Comparison of ENCODE assay signal across 2 fruit fly cellular contexts in genomic region chr3L:6823785-6824473, dm6.
TF ChIP-seq lines count a peak whose summit lies in the region.

No protein-coding gene starts in this region.

TF ChIP-seq in whole organism, embryonic, 481 proteins besides CTCF, POLR2A, EP300 and RAD21 (continued from another document and continues in another):
- TF ChIP-seq repo (GFP tag; optimal IDR thresholded peaks at IDR 0.05; lab: Kevin White, UChicago): no peak
- TF ChIP-seq pzg (GFP tag; optimal IDR thresholded peaks at IDR 0.05; lab: Kevin White, UChicago): no peak
- no peak for TF ChIP-seq Dfd (GFP tag; optimal IDR thresholded peaks at IDR 0.05; lab: Kevin White, UChicago)
- peak; percentile 82 for TF ChIP-seq ap (GFP tag; IDR thresholded peaks at IDR 0.05; lab: Robert Waterston, UW)
- TF ChIP-seq Hsf (GFP tag; optimal IDR thresholded peaks at IDR 0.05; lab: Kevin White, UChicago): peak; percentile 39
- peak; percentile 90 for TF ChIP-seq tgo (GFP tag; IDR thresholded peaks at IDR 0.05; lab: Robert Waterston, UW)
- peak; percentile 63; the same call in 1 of the 3 replicates for TF ChIP-seq Dbx (GFP tag; IDR thresholded peaks at IDR 0.05; lab: Robert Waterston, UW)
- TF ChIP-seq HHEX (GFP tag; optimal IDR thresholded peaks at IDR 0.05; lab: Kevin White, UChicago): peak; percentile 74
- peak; percentile 49; the same call in 3 of the 4 replicates for TF ChIP-seq Gug (GFP tag; IDR thresholded peaks at IDR 0.05; lab: Robert Waterston, UW)
- TF ChIP-seq CG10959 (GFP tag; IDR thresholded peaks at IDR 0.05; lab: Robert Waterston, UW): peak; percentile 81
- TF ChIP-seq dimm (GFP tag; IDR thresholded peaks at IDR 0.05; lab: Robert Waterston, UW): peak; percentile 64
- TF ChIP-seq pan (optimal IDR thresholded peaks at IDR 0.05; lab: Kevin White, UChicago): no peak
- TF ChIP-seq pan (GFP tag; optimal IDR thresholded peaks at IDR 0.05 in 1 of 2, IDR thresholded peaks at IDR 0.05 in 1 of 2): peak in 1 of 2 experiments; percentile 83
- TF ChIP-seq CG34376 (GFP tag; optimal IDR thresholded peaks at IDR 0.05; lab: Kevin White, UChicago): no peak
- 0 out of 2 replicates have a peak, but pooled peaks have one; percentile 19 for TF ChIP-seq bowl (GFP tag; IDR thresholded peaks at IDR 0.05; lab: Robert Waterston, UW)
- peak; percentile 76 for TF ChIP-seq tin (GFP tag; optimal IDR thresholded peaks at IDR 0.05; lab: Kevin White, UChicago)
- no peak for TF ChIP-seq CG11398 (GFP tag; optimal IDR thresholded peaks at IDR 0.05; lab: Kevin White, UChicago)
- TF ChIP-seq ATbp (GFP tag; optimal IDR thresholded peaks at IDR 0.05; lab: Kevin White, UChicago): peak; percentile 73
- peak; percentile 53; the same call in 1 of the 2 replicates for TF ChIP-seq cas (GFP tag; IDR thresholded peaks at IDR 0.05; lab: Robert Waterston, UW)
- TF ChIP-seq CG12769 (tag; optimal IDR thresholded peaks at IDR 0.05; lab: Kevin White, UChicago): peak; percentile 81
- TF ChIP-seq CG10654 (GFP tag; optimal IDR thresholded peaks at IDR 0.05; lab: Kevin White, UChicago): peak; percentile 75
- peak; percentile 34 for TF ChIP-seq jumu (GFP tag; optimal IDR thresholded peaks at IDR 0.05; lab: Kevin White, UChicago)
- peak; percentile 81 for TF ChIP-seq CG14441 (GFP tag; IDR thresholded peaks at IDR 0.05; lab: Robert Waterston, UW)
- TF ChIP-seq Oaz (GFP tag; IDR thresholded peaks at IDR 0.05; lab: Robert Waterston, UW): 0 out of 2 replicates have a peak, but pooled peaks have one; percentile 36
- TF ChIP-seq Doc2 (GFP tag; IDR thresholded peaks at IDR 0.05; lab: Robert Waterston, UW): 0 out of 2 replicates have a peak, but pooled peaks have one; percentile 49
- no peak for TF ChIP-seq CG15073 (GFP tag; optimal IDR thresholded peaks at IDR 0.05; lab: Kevin White, UChicago)
- TF ChIP-seq row (GFP tag; IDR thresholded peaks at IDR 0.05; lab: Robert Waterston, UW): peak; percentile 91
- TF ChIP-seq Abd-B (GFP tag; optimal IDR thresholded peaks at IDR 0.05; lab: Kevin White, UChicago): peak; percentile 76
- peak; percentile 70; the same call in 1 of the 2 replicates for TF ChIP-seq stc (GFP tag; IDR thresholded peaks at IDR 0.05; lab: Robert Waterston, UW)
- TF ChIP-seq CG2202 (tag; optimal IDR thresholded peaks at IDR 0.05; lab: Kevin White, UChicago): peak; percentile 77
- TF ChIP-seq Doc3 (GFP tag; IDR thresholded peaks at IDR 0.05; lab: Robert Waterston, UW; ENCODE audit: partially characterized antibody): no peak
- TF ChIP-seq seq (GFP tag; IDR thresholded peaks at IDR 0.05; lab: Robert Waterston, UW): peak; percentile 79
- TF ChIP-seq CG4820 (GFP tag; optimal IDR thresholded peaks at IDR 0.05; lab: Kevin White, UChicago): peak; percentile 78
- TF ChIP-seq Nf-YA (GFP tag; IDR thresholded peaks at IDR 0.05; lab: Robert Waterston, UW): peak; percentile 66
- TF ChIP-seq gce (GFP tag; IDR thresholded peaks at IDR 0.05; lab: Robert Waterston, UW): peak; percentile 85
- no peak for TF ChIP-seq Myb (GFP tag; optimal IDR thresholded peaks at IDR 0.05; lab: Kevin White, UChicago)
- peak; percentile 86 for TF ChIP-seq Rfx (GFP tag; IDR thresholded peaks at IDR 0.05; lab: Robert Waterston, UW)
- peak; percentile 60 for TF ChIP-seq CG12104 (GFP tag; optimal IDR thresholded peaks at IDR 0.05; lab: Kevin White, UChicago)
- no peak for TF ChIP-seq grn (GFP tag; optimal IDR thresholded peaks at IDR 0.05; lab: Kevin White, UChicago)
- TF ChIP-seq ac (GFP tag; optimal IDR thresholded peaks at IDR 0.05; lab: Kevin White, UChicago): peak; percentile 84
- TF ChIP-seq crc (GFP tag; optimal IDR thresholded peaks at IDR 0.05; lab: Kevin White, UChicago): no peak
- TF ChIP-seq CG10321 (GFP tag; IDR thresholded peaks at IDR 0.05; lab: Robert Waterston, UW): peak; percentile 60; the same call in 1 of the 2 replicates
- TF ChIP-seq CG7556 (GFP tag; optimal IDR thresholded peaks at IDR 0.05; lab: Kevin White, UChicago): peak; percentile 88
- peak; percentile 50; the same call in 1 of the 3 replicates for TF ChIP-seq CG2889 (GFP tag; IDR thresholded peaks at IDR 0.05; lab: Robert Waterston, UW)
- peak; percentile 93 for TF ChIP-seq kni (GFP tag; optimal IDR thresholded peaks at IDR 0.05; lab: Kevin White, UChicago)
- TF ChIP-seq CG7928 (GFP tag; optimal IDR thresholded peaks at IDR 0.05; lab: Kevin White, UChicago): no peak
- peak; percentile 50; the same call in 1 of the 2 replicates for TF ChIP-seq CG17612 (GFP tag; IDR thresholded peaks at IDR 0.05; lab: Robert Waterston, UW)
- TF ChIP-seq phol (tag; optimal IDR thresholded peaks at IDR 0.05; lab: Kevin White, UChicago): peak; percentile 89
- peak; percentile 88 for TF ChIP-seq CG9727 (GFP tag; optimal IDR thresholded peaks at IDR 0.05; lab: Kevin White, UChicago)
- peak; percentile 76 for TF ChIP-seq ro (GFP tag; IDR thresholded peaks at IDR 0.05; lab: Robert Waterston, UW)
- TF ChIP-seq CG14050 (GFP tag; IDR thresholded peaks at IDR 0.05; lab: Robert Waterston, UW): peak; percentile 77
- no peak for TF ChIP-seq nerfin-2 (GFP tag; IDR thresholded peaks at IDR 0.05; lab: Robert Waterston, UW; ENCODE audit: partially characterized antibody)
- peak; percentile 88 for TF ChIP-seq croc (GFP tag; conservative IDR thresholded peaks at IDR 0.05; lab: Robert Waterston, UW)
- TF ChIP-seq maf-S (GFP tag; optimal IDR thresholded peaks at IDR 0.05; lab: Kevin White, UChicago): no peak
- TF ChIP-seq CG15696 (tag; optimal IDR thresholded peaks at IDR 0.05; lab: Kevin White, UChicago): peak; percentile 81
- no peak for TF ChIP-seq CG16813 (GFP tag; IDR thresholded peaks at IDR 0.05; lab: Robert Waterston, UW; ENCODE audit: partially characterized antibody)
- TF ChIP-seq Hey (tag; optimal IDR thresholded peaks at IDR 0.05; lab: Kevin White, UChicago): peak; percentile 47
- peak; percentile 75 for TF ChIP-seq CG17385 (GFP tag; optimal IDR thresholded peaks at IDR 0.05; lab: Kevin White, UChicago)
- TF ChIP-seq CG2199 (GFP tag; IDR thresholded peaks at IDR 0.05; lab: Robert Waterston, UW): peak; percentile 95
- peak; percentile 90 for TF ChIP-seq CG31441 (GFP tag; IDR thresholded peaks at IDR 0.05; lab: Robert Waterston, UW)
- TF ChIP-seq CG11696 (GFP tag; IDR thresholded peaks at IDR 0.05; lab: Robert Waterston, UW): peak; percentile 70
- no peak for TF ChIP-seq CG7963 (GFP tag; IDR thresholded peaks at IDR 0.05; lab: Robert Waterston, UW; ENCODE audit: partially characterized antibody)
- TF ChIP-seq Optix (GFP tag; IDR thresholded peaks at IDR 0.05; lab: Robert Waterston, UW): peak; percentile 65
- TF ChIP-seq bbx (GFP tag; IDR thresholded peaks at IDR 0.05; lab: Robert Waterston, UW; ENCODE audit: partially characterized antibody): no peak

TF ChIP-seq in whole organism, prepupa, 60 proteins besides CTCF, POLR2A, EP300 and RAD21 (continued from another document):
- TF ChIP-seq CG9139 (GFP tag; optimal IDR thresholded peaks at IDR 0.05; lab: Kevin White, UChicago): peak; percentile 19
- TF ChIP-seq salr (GFP tag; optimal IDR thresholded peaks at IDR 0.05; lab: Kevin White, UChicago): peak in 1 of 2 experiments; percentile 56
- TF ChIP-seq esn (GFP tag; optimal IDR thresholded peaks at IDR 0.05; lab: Kevin White, UChicago): peak; percentile 6
- TF ChIP-seq eg (GFP tag; IDR thresholded peaks at IDR 0.05; lab: Robert Waterston, UW): peak; percentile 87
- no peak for TF ChIP-seq topi (GFP tag; optimal IDR thresholded peaks at IDR 0.05; lab: Kevin White, UChicago)
- no peak for TF ChIP-seq Hr38 (GFP tag; optimal IDR thresholded peaks at IDR 0.05; lab: Kevin White, UChicago)
- TF ChIP-seq lz (GFP tag; optimal IDR thresholded peaks at IDR 0.05; lab: Kevin White, UChicago): no peak
- TF ChIP-seq CG1621 (tag; optimal IDR thresholded peaks at IDR 0.05; lab: Kevin White, UChicago): no peak
- TF ChIP-seq Gug (GFP tag; IDR thresholded peaks at IDR 0.05; lab: Robert Waterston, UW): peak; percentile 77
- no peak for TF ChIP-seq fd85E (GFP tag; optimal IDR thresholded peaks at IDR 0.05; lab: Kevin White, UChicago)
- TF ChIP-seq Blimp-1 (GFP tag; optimal IDR thresholded peaks at IDR 0.05; lab: Kevin White, UChicago): no peak
- TF ChIP-seq CG6163 (GFP tag; IDR thresholded peaks at IDR 0.05; lab: Robert Waterston, UW): peak; percentile 87
- no peak for TF ChIP-seq Eip93F (GFP tag; optimal IDR thresholded peaks at IDR 0.05; lab: Kevin White, UChicago)
- no peak for TF ChIP-seq Sox102F (GFP tag; optimal IDR thresholded peaks at IDR 0.05; lab: Kevin White, UChicago)
- peak; percentile 81 for TF ChIP-seq dsx (GFP tag; optimal IDR thresholded peaks at IDR 0.05; lab: Kevin White, UChicago; ENCODE audit: poor library complexity, severe bottlenecking)
- TF ChIP-seq CG10669 (GFP tag; optimal IDR thresholded peaks at IDR 0.05; lab: Kevin White, UChicago): peak; percentile 54
- peak; percentile 11 for TF ChIP-seq net (GFP tag; optimal IDR thresholded peaks at IDR 0.05; lab: Kevin White, UChicago)
- TF ChIP-seq OdsH (GFP tag; optimal IDR thresholded peaks at IDR 0.05; lab: Kevin White, UChicago): peak; percentile 59
- TF ChIP-seq fkh (GFP tag; optimal IDR thresholded peaks at IDR 0.05; lab: Kevin White, UChicago): no peak
- peak; percentile 78 for TF ChIP-seq CG32006 (GFP tag; optimal IDR thresholded peaks at IDR 0.05; lab: Kevin White, UChicago)
- peak; percentile 45 for TF ChIP-seq svp (GFP tag; lab: Kevin White, UChicago)
- TF ChIP-seq Hr39 (GFP tag; optimal IDR thresholded peaks at IDR 0.05; lab: Kevin White, UChicago): no peak
- peak in 1 of 2 experiments; percentile 17 for TF ChIP-seq ss (GFP tag; optimal IDR thresholded peaks at IDR 0.05; lab: Kevin White, UChicago)
- TF ChIP-seq acj6 (GFP tag; optimal IDR thresholded peaks at IDR 0.05; lab: Kevin White, UChicago): peak; percentile 54
- peak; percentile 25 for TF ChIP-seq pdm3 (GFP tag; optimal IDR thresholded peaks at IDR 0.05; lab: Kevin White, UChicago)
- peak; percentile 76 for TF ChIP-seq CG10631 (GFP tag; optimal IDR thresholded peaks at IDR 0.05; lab: Kevin White, UChicago)
- no peak for TF ChIP-seq cyc (GFP tag; optimal IDR thresholded peaks at IDR 0.05; lab: Kevin White, UChicago)
- TF ChIP-seq Ets96B (tag; optimal IDR thresholded peaks at IDR 0.05; lab: Kevin White, UChicago): peak; percentile 70
- TF ChIP-seq vri (GFP tag; optimal IDR thresholded peaks at IDR 0.05; lab: Kevin White, UChicago): no peak
- no peak for TF ChIP-seq Sox14 (GFP tag; optimal IDR thresholded peaks at IDR 0.05; lab: Kevin White, UChicago)
- no peak for TF ChIP-seq CG8319 (GFP tag; optimal IDR thresholded peaks at IDR 0.05; lab: Kevin White, UChicago)
- peak; percentile 35 for TF ChIP-seq Eip75B (GFP tag; optimal IDR thresholded peaks at IDR 0.05; lab: Kevin White, UChicago)
- no peak for TF ChIP-seq CG7368 (GFP tag; optimal IDR thresholded peaks at IDR 0.05; lab: Kevin White, UChicago)
- TF ChIP-seq dac (GFP tag; optimal IDR thresholded peaks at IDR 0.05; lab: Kevin White, UChicago): peak; percentile 20
- TF ChIP-seq Eip78C (GFP tag; lab: Kevin White, UChicago): peak; percentile 89
- TF ChIP-seq CG3032 (tag; optimal IDR thresholded peaks at IDR 0.05; lab: Kevin White, UChicago): peak; percentile 69
- peak; percentile 50 for TF ChIP-seq CG11762 (GFP tag; optimal IDR thresholded peaks at IDR 0.05; lab: Kevin White, UChicago; ENCODE audit: insufficient read depth)
